Fruit fly (Drosophila melanogaster) whole organism, embryonic: ENCODE measurements around the gene CG17777.

Experiments
- Antp ChIP-seq: fragments of 200-800 bp; sonication (Bioruptor generic); optimal IDR thresholded peaks from 3 replicates; lab custom pipeline; 2016; ENCODE audit warnings: missing biosample characterization, missing genetic modification characterization
- Atf6 ChIP-seq: fragments of 200-800 bp; sonication (Bioruptor generic); IDR thresholded peaks from 2 replicates; pipeline ENCODE4 v1.3.6; 2022; ENCODE audit warnings: missing biosample characterization, missing genetic modification characterization
- Bdp1 ChIP-seq: fragments of 200-800 bp; sonication (Bioruptor generic); optimal IDR thresholded peaks from 3 replicates; lab custom pipeline; 2016; ENCODE audit warnings: missing biosample characterization, missing genetic modification characterization
- CG11560 ChIP-seq: fragments of 200-800 bp; sonication (Bioruptor generic); IDR thresholded peaks from 3 replicates; pipeline ENCODE4 v1.3.6; 2022; ENCODE audit warnings: missing biosample characterization, missing genetic modification characterization
- CG12942 ChIP-seq: fragments of 200-800 bp; sonication (Bioruptor generic); optimal IDR thresholded peaks from 3 replicates; lab custom pipeline; 2016; ENCODE audit warnings: missing biosample characterization, missing genetic modification characterization
- CG17612 ChIP-seq: fragments of 200-800 bp; sonication (Bioruptor generic); IDR thresholded peaks from 2 replicates; pipeline ENCODE4 v1.3.6; 2022; ENCODE audit warnings: missing biosample characterization, missing genetic modification characterization
- CG2889 ChIP-seq: fragments of 200-800 bp; sonication (Bioruptor generic); IDR thresholded peaks from 3 replicates; pipeline ENCODE4 v1.3.6; 2022; ENCODE audit warnings: missing biosample characterization, missing genetic modification characterization
- CG42726 ChIP-seq: fragments of 200-800 bp; sonication (Bioruptor generic); IDR thresholded peaks from 2 replicates; pipeline ENCODE4 v1.3.6; 2022; ENCODE audit warnings: missing biosample characterization, missing genetic modification characterization; ENCODE audit not compliant: partially characterized antibody
- CG4617 ChIP-seq: fragments of 200-800 bp; sonication (Bioruptor generic); optimal IDR thresholded peaks from 3 replicates; lab custom pipeline; 2016; ENCODE audit warnings: missing biosample characterization, missing genetic modification characterization, borderline replicate concordance
- CG6654 ChIP-seq: fragments of 200-800 bp; sonication (Bioruptor generic); optimal IDR thresholded peaks from 2 replicates; lab custom pipeline; 2017; ENCODE audit warnings: missing biosample characterization, mild to moderate bottlenecking, missing genetic modification characterization
- CG9817 ChIP-seq: fragments of 200-800 bp; sonication (Bioruptor generic); optimal IDR thresholded peaks from 2 replicates; lab custom pipeline; 2018; ENCODE audit warnings: missing biosample characterization, mild to moderate bottlenecking, missing genetic modification characterization, moderate library complexity
- CkIIα-i1 ChIP-seq: fragments of 200-800 bp; sonication (Bioruptor generic); IDR thresholded peaks from 2 replicates; pipeline ENCODE4 v1.3.6; 2022; ENCODE audit warnings: missing biosample characterization, missing genetic modification characterization
- Dbx ChIP-seq: fragments of 200-800 bp; sonication (Bioruptor generic); IDR thresholded peaks from 3 replicates; pipeline ENCODE4 v1.3.6; 2022; ENCODE audit warnings: missing biosample characterization, missing genetic modification characterization
- E2f1 ChIP-seq: fragments of 200-800 bp; sonication (Bioruptor generic); IDR thresholded peaks from 2 replicates; pipeline ENCODE4 v1.3.6; 2022; ENCODE audit warnings: missing biosample characterization, missing genetic modification characterization
- Mrtf ChIP-seq: fragments of 200-800 bp; sonication (Bioruptor generic); IDR thresholded peaks from 3 replicates; pipeline ENCODE4 v1.3.6; 2022; ENCODE audit warnings: missing biosample characterization, missing genetic modification characterization
- Pdp1 ChIP-seq, 2 experiments: fragments of 200-800 bp; sonication (Bioruptor generic); optimal IDR thresholded peaks; 3 replicates each; lab custom pipeline; 2016; ENCODE audit warnings: missing biosample characterization in 2 of 2, missing genetic modification characterization in 2 of 2, mild to moderate bottlenecking in 1 of 2, moderate library complexity in 1 of 2
- Sry-δ ChIP-seq: fragments of 200-800 bp; sonication (Bioruptor generic); optimal IDR thresholded peaks from 2 replicates; lab custom pipeline; 2016; ENCODE audit warnings: missing biosample characterization, missing genetic modification characterization
- Usf ChIP-seq: fragments of 200-800 bp; sonication (Bioruptor generic); optimal IDR thresholded peaks from 2 replicates; lab custom pipeline; 2017; ENCODE audit warnings: missing genotype, missing biosample characterization, missing genetic modification characterization
- Vsx1 ChIP-seq: fragments of 200-800 bp; sonication (Bioruptor generic); optimal IDR thresholded peaks from 2 replicates; lab custom pipeline; 2017; ENCODE audit warnings: missing biosample characterization, mild to moderate bottlenecking, missing genetic modification characterization, missing genetic modification reagents
- bbx ChIP-seq: fragments of 200-800 bp; sonication (Bioruptor generic); IDR thresholded peaks from 2 replicates; pipeline ENCODE4 v1.3.6; 2022; ENCODE audit warnings: missing biosample characterization, missing genetic modification characterization; ENCODE audit not compliant: partially characterized antibody
- bcd ChIP-seq: fragments of 200-800 bp; sonication (Bioruptor generic); optimal IDR thresholded peaks from 2 replicates; lab custom pipeline; 2017; ENCODE audit warnings: missing biosample characterization, mild to moderate bottlenecking, missing genetic modification characterization
- chn ChIP-seq: fragments of 200-800 bp; sonication (Bioruptor generic); optimal IDR thresholded peaks from 2 replicates; lab custom pipeline; 2016; ENCODE audit warnings: missing biosample characterization, missing genetic modification characterization
- crc ChIP-seq: fragments of 200-800 bp; sonication (Bioruptor generic); optimal IDR thresholded peaks from 2 replicates; lab custom pipeline; 2016; ENCODE audit warnings: missing biosample characterization, missing genetic modification characterization
- cwo ChIP-seq: fragments of 200-800 bp; sonication (Bioruptor generic); optimal IDR thresholded peaks from 3 replicates; lab custom pipeline; 2017; ENCODE audit warnings: missing biosample characterization, missing genetic modification characterization, mild to moderate bottlenecking, moderate library complexity, missing genetic modification reagents
- da ChIP-seq: fragments of 200-800 bp; sonication (Bioruptor generic); optimal IDR thresholded peaks from 2 replicates; lab custom pipeline; 2016; ENCODE audit warnings: missing biosample characterization, missing genetic modification characterization
- exex ChIP-seq: fragments of 200-800 bp; sonication (Bioruptor generic); optimal IDR thresholded peaks from 4 replicates; lab custom pipeline; 2018; ENCODE audit warnings: missing biosample characterization, mild to moderate bottlenecking, missing genetic modification characterization, moderate library complexity
- eyg ChIP-seq: fragments of 200-800 bp; sonication (Bioruptor generic); optimal IDR thresholded peaks from 3 replicates; lab custom pipeline; 2016; ENCODE audit warnings: missing biosample characterization, missing genetic modification characterization
- fd64A ChIP-seq: fragments of 200-800 bp; sonication (Bioruptor generic); optimal IDR thresholded peaks from 3 replicates; lab custom pipeline; 2018; ENCODE audit warnings: missing biosample characterization, mild to moderate bottlenecking, missing genetic modification characterization
- grau ChIP-seq: fragments of 200-800 bp; optimal IDR thresholded peaks from 3 replicates; lab custom pipeline; 2019; ENCODE audit warnings: missing biosample characterization, mild to moderate bottlenecking, missing genetic modification characterization, moderate library complexity
- grn ChIP-seq: fragments of 200-800 bp; sonication (Bioruptor generic); optimal IDR thresholded peaks from 3 replicates; lab custom pipeline; 2017; ENCODE audit warnings: missing biosample characterization, missing genetic modification characterization
- her ChIP-seq: fragments of 200-800 bp; sonication (Bioruptor generic); optimal IDR thresholded peaks from 2 replicates; lab custom pipeline; 2016; ENCODE audit warnings: missing biosample characterization, missing genetic modification characterization
- nau ChIP-seq: fragments of 200-800 bp; sonication (Bioruptor generic); optimal IDR thresholded peaks from 3 replicates; lab custom pipeline; 2017; ENCODE audit warnings: missing biosample characterization, mild to moderate bottlenecking, missing genetic modification characterization, missing genetic modification reagents
- nmo ChIP-seq: fragments of 200-800 bp; sonication (Bioruptor generic); optimal IDR thresholded peaks from 2 replicates; lab custom pipeline; 2018; ENCODE audit warnings: missing biosample characterization, mild to moderate bottlenecking, missing genetic modification characterization, moderate library complexity
- onecut ChIP-seq: fragments of 200-800 bp; sonication (Bioruptor generic); IDR thresholded peaks from 2 replicates; pipeline ENCODE4 v1.3.6; 2022; ENCODE audit warnings: missing biosample characterization, missing genetic modification characterization
- org-1 ChIP-seq: fragments of 200-800 bp; sonication (Bioruptor generic); optimal IDR thresholded peaks from 2 replicates; lab custom pipeline; 2017; ENCODE audit warnings: missing biosample characterization, missing genetic modification characterization
- pb ChIP-seq: fragments of 200-800 bp; sonication (Bioruptor generic); optimal IDR thresholded peaks from 3 replicates; lab custom pipeline; 2016; ENCODE audit warnings: missing biosample characterization, missing genetic modification characterization
- pita ChIP-seq: fragments of 200-800 bp; sonication (Bioruptor generic); optimal IDR thresholded peaks from 2 replicates; lab custom pipeline; 2017; ENCODE audit warnings: missing biosample characterization, mild to moderate bottlenecking, missing genetic modification characterization
- pum ChIP-seq: fragments of 200-800 bp; sonication (Bioruptor generic); optimal IDR thresholded peaks from 2 replicates; lab custom pipeline; 2016; ENCODE audit warnings: missing biosample characterization, missing genetic modification characterization
- rib ChIP-seq: fragments of 200-800 bp; sonication (Bioruptor generic); IDR thresholded peaks from 2 replicates; pipeline ENCODE4 v1.3.6; 2022; ENCODE audit warnings: missing biosample characterization, missing genetic modification characterization
- salm ChIP-seq: fragments of 200-800 bp; sonication (Bioruptor generic); optimal IDR thresholded peaks from 2 replicates; lab custom pipeline; 2018; ENCODE audit warnings: missing biosample characterization, mild to moderate bottlenecking, missing genetic modification characterization
- sens ChIP-seq: fragments of 200-800 bp; sonication (Bioruptor generic); peaks from one replicate; lab custom pipeline; 2016; ENCODE audit warnings: missing biosample characterization, missing genetic modification characterization
- sim ChIP-seq: fragments of 200-800 bp; sonication (Bioruptor generic); IDR thresholded peaks from 2 replicates; pipeline ENCODE4 v1.3.6; 2022; ENCODE audit warnings: missing biosample characterization, missing genetic modification characterization
- so ChIP-seq: fragments of 200-800 bp; sonication (Bioruptor generic); IDR thresholded peaks from 3 replicates; pipeline ENCODE4 v1.3.6; 2022; ENCODE audit warnings: missing biosample characterization, missing genetic modification characterization
- ssp ChIP-seq: fragments of 200-800 bp; sonication (Bioruptor generic); IDR thresholded peaks from 2 replicates; pipeline ENCODE4 v1.3.6; 2022; ENCODE audit warnings: missing biosample characterization, missing genetic modification characterization
- stwl ChIP-seq: fragments of 200-800 bp; sonication (Bioruptor generic); optimal IDR thresholded peaks from 3 replicates; lab custom pipeline; 2018; ENCODE audit warnings: missing biosample characterization, mild to moderate bottlenecking, missing genetic modification characterization, moderate library complexity
- tin ChIP-seq: fragments of 200-800 bp; sonication (Bioruptor generic); optimal IDR thresholded peaks from 3 replicates; lab custom pipeline; 2016; ENCODE audit warnings: missing biosample characterization, missing genetic modification characterization
- tll ChIP-seq, 2 experiments: fragments of 200-800 bp in 1 of 2; fragments of >200 bp in 1 of 2; sonication (Bioruptor generic) in 1 of 2; optimal IDR thresholded peaks; 2 replicates each; lab custom pipeline; 2017 to 2019; ENCODE audit warnings: missing biosample characterization in 2 of 2, missing genetic modification characterization in 2 of 2, mild to moderate bottlenecking in 1 of 2, moderate library complexity in 1 of 2
- toy ChIP-seq: fragments of 200-800 bp; sonication (Bioruptor generic); IDR thresholded peaks from 2 replicates; pipeline ENCODE4 v1.3.6; 2022; ENCODE audit warnings: missing biosample characterization, missing genetic modification characterization
- usp ChIP-seq: fragments of >200 bp; optimal IDR thresholded peaks from 2 replicates; lab custom pipeline; 2017; ENCODE audit warnings: missing biosample characterization, missing genetic modification characterization
- z ChIP-seq: fragments of 200-800 bp; sonication (Bioruptor generic); IDR thresholded peaks from 3 replicates; pipeline ENCODE4 v1.3.6; 2022; ENCODE audit warnings: missing biosample characterization, missing genetic modification characterization
- zen2 ChIP-seq: fragments of 200-800 bp; sonication (Bioruptor generic); IDR thresholded peaks from 3 replicates; pipeline ENCODE4 v1.3.6; 2022; ENCODE audit warnings: missing biosample characterization, missing genetic modification characterization; ENCODE audit not compliant: partially characterized antibody
- zfh2 ChIP-seq: fragments of 200-800 bp; sonication (Bioruptor generic); optimal IDR thresholded peaks from 2 replicates; lab custom pipeline; 2016; ENCODE audit warnings: missing biosample characterization, missing genetic modification characterization

CG17777 gene

dm6 chrX:2155868-2156267, 30.8 kb upstream of the CG17777 start (continued):
- TF ChIP-seq Vsx1 (GFP tag; lab: Kevin White, UChicago) (no peak), CG9817 (no peak), Usf (GFP tag; lab: Kevin White, UChicago) (no peak), Mrtf (no peak), so (peak; percentile 69), tll (GFP tag; optimal IDR thresholded peaks at IDR 0.05; lab: Kevin White, UChicago) (no peak), bcd (GFP tag; lab: Kevin White, UChicago) (no peak), ssp (GFP tag; lab: Robert Waterston, UW) (no peak), nmo (GFP tag; lab: Kevin White, UChicago) (peak; percentile 20), bbx (GFP tag; lab: Robert Waterston, UW) (0 out of 2 replicates have a peak, but pooled peaks have one; percentile 23), chn (GFP tag; lab: Kevin White, UChicago) (peak; percentile 27), pita (GFP tag; lab: Kevin White, UChicago) (no peak), cwo (no peak), zfh2 (GFP tag; lab: Kevin White, UChicago) (no peak), nau (GFP tag; lab: Kevin White, UChicago) (no peak), crc (GFP tag; lab: Kevin White, UChicago) (no peak), Dbx (GFP tag; lab: Robert Waterston, UW) (no peak), Atf6 (no peak), CG6654 (GFP tag; lab: Kevin White, UChicago) (no peak), Sry-δ (GFP tag; lab: Kevin White, UChicago) (no peak), salm (no peak), grau (tag; lab: Kevin White, UChicago) (no peak), org-1 (no peak), sens (GFP tag; lab: Kevin White, UChicago) (peak; percentile 76), Antp (GFP tag; lab: Kevin White, UChicago) (no peak), Bdp1 (no peak), CG17612 (GFP tag; lab: Robert Waterston, UW) (no peak), z (0 out of 3 replicates have a peak, but pooled peaks have one; percentile 22), CG42726 (no peak), toy (GFP tag; lab: Robert Waterston, UW) (no peak), sim (GFP tag; lab: Robert Waterston, UW) (no peak), da (GFP tag; lab: Kevin White, UChicago) (no peak), tin (GFP tag; lab: Kevin White, UChicago) (no peak), E2f1 (GFP tag; lab: Robert Waterston, UW) (peak; percentile 87), onecut (GFP tag; lab: Robert Waterston, UW) (no peak), fd64A (GFP tag; lab: Kevin White, UChicago) (no peak), usp (no peak), eyg (GFP tag; lab: Kevin White, UChicago) (no peak), pb (GFP tag; lab: Kevin White, UChicago) (no peak), her (GFP tag; lab: Kevin White, UChicago) (no peak), CG12942 (no peak), CkIIα-i1 (GFP tag; lab: Robert Waterston, UW) (no peak), rib (no peak), CG4617 (GFP tag; lab: Kevin White, UChicago) (no peak), Pdp1 (GFP tag; optimal IDR thresholded peaks at IDR 0.05; lab: Kevin White, UChicago) (peak in 1 of 2 experiments; percentile 85), CG11560 (tag; lab: Robert Waterston, UW) (no peak), stwl (peak; percentile 20), zen2 (GFP tag; lab: Robert Waterston, UW) (no peak), exex (peak; percentile 9), CG2889 (no peak), grn (no peak), pum (GFP tag; lab: Kevin White, UChicago) (no peak)
